Fruit fly (Drosophila melanogaster) whole organism, embryonic: ENCODE results near the gene CG10116.

Experiments
- Bgb ChIP-seq: fragments of 200-800 bp; sonication (Bioruptor generic); IDR thresholded peaks from 2 replicates; pipeline ENCODE4 v1.3.6; 2022; ENCODE audit warnings: missing biosample characterization, missing genetic modification characterization; ENCODE audit not compliant: partially characterized antibody
- CG10274 ChIP-seq: fragments of 200-800 bp; sonication (Bioruptor generic); optimal IDR thresholded peaks from 3 replicates; lab custom pipeline; 2017; ENCODE audit warnings: missing biosample characterization, mild to moderate bottlenecking, missing genetic modification characterization
- CG10366 ChIP-seq: fragments of 200-800 bp; sonication (Bioruptor generic); IDR thresholded peaks from 2 replicates; pipeline ENCODE4 v1.3.6; 2022; ENCODE audit warnings: missing biosample characterization, missing genetic modification characterization
- CG11560 ChIP-seq: fragments of 200-800 bp; sonication (Bioruptor generic); IDR thresholded peaks from 3 replicates; pipeline ENCODE4 v1.3.6; 2022; ENCODE audit warnings: missing biosample characterization, missing genetic modification characterization
- CG11696 ChIP-seq: fragments of 200-800 bp; sonication (Bioruptor generic); IDR thresholded peaks from 2 replicates; pipeline ENCODE4 v1.3.6; 2022; ENCODE audit warnings: missing biosample characterization, missing genetic modification characterization
- CG12155 ChIP-seq: fragments of 200-800 bp; sonication (Bioruptor generic); optimal IDR thresholded peaks from 3 replicates; lab custom pipeline; 2016; ENCODE audit warnings: missing biosample characterization, missing genetic modification characterization
- CG12391 ChIP-seq: fragments of 200-800 bp; sonication (Bioruptor generic); optimal IDR thresholded peaks from 3 replicates; lab custom pipeline; 2018; ENCODE audit warnings: missing biosample characterization, mild to moderate bottlenecking, missing genetic modification characterization, moderate library complexity
- CG13424 ChIP-seq: fragments of 200-800 bp; sonication (Bioruptor generic); optimal IDR thresholded peaks from 2 replicates; lab custom pipeline; 2019; ENCODE audit warnings: missing biosample characterization, mild to moderate bottlenecking, missing genetic modification characterization, moderate library complexity
- CG14014 ChIP-seq: fragments of 200-800 bp; sonication (Bioruptor generic); IDR thresholded peaks from 2 replicates; pipeline ENCODE4 v1.3.6; 2022; ENCODE audit warnings: missing biosample characterization, missing genetic modification characterization
- CG14965 ChIP-seq: fragments of 200-800 bp; sonication (Bioruptor generic); optimal IDR thresholded peaks from 2 replicates; lab custom pipeline; 2016; ENCODE audit warnings: missing biosample characterization, missing genetic modification characterization, borderline replicate concordance
- CG15696 ChIP-seq: fragments of 200-800 bp; sonication (Bioruptor generic); optimal IDR thresholded peaks from 2 replicates; lab custom pipeline; 2019; ENCODE audit warnings: missing biosample characterization, mild to moderate bottlenecking, missing genetic modification characterization, moderate library complexity
- CG16813 ChIP-seq: fragments of 200-800 bp; sonication (Bioruptor generic); IDR thresholded peaks from 3 replicates; pipeline ENCODE4 v1.3.6; 2022; ENCODE audit warnings: missing biosample characterization, missing genetic modification characterization; ENCODE audit not compliant: partially characterized antibody
- CG17361 ChIP-seq: fragments of 200-800 bp; sonication (Bioruptor generic); IDR thresholded peaks from 3 replicates; pipeline ENCODE4 v1.3.6; 2022; ENCODE audit warnings: missing biosample characterization, missing genetic modification characterization
- CG17385 ChIP-seq: fragments of 200-800 bp; sonication (Bioruptor generic); optimal IDR thresholded peaks from 3 replicates; lab custom pipeline; 2018; ENCODE audit warnings: missing biosample characterization, mild to moderate bottlenecking, missing genetic modification characterization
- CG18764 ChIP-seq: fragments of 200-800 bp; sonication (Bioruptor generic); optimal IDR thresholded peaks from 3 replicates; lab custom pipeline; 2016; ENCODE audit warnings: missing biosample characterization, missing genetic modification characterization
- CG2120 ChIP-seq: fragments of 200-800 bp; sonication (Bioruptor generic); optimal IDR thresholded peaks from 3 replicates; lab custom pipeline; 2016; ENCODE audit warnings: missing biosample characterization, missing genetic modification characterization
- CG31365 ChIP-seq: fragments of 200-800 bp; sonication (Bioruptor generic); optimal IDR thresholded peaks from 2 replicates; lab custom pipeline; 2018; ENCODE audit warnings: missing biosample characterization, mild to moderate bottlenecking, missing genetic modification characterization
- CG31388 ChIP-seq: fragments of 200-800 bp; sonication (Bioruptor generic); optimal IDR thresholded peaks from 2 replicates; lab custom pipeline; 2016; ENCODE audit warnings: missing biosample characterization, missing genetic modification characterization
- CG3163 ChIP-seq: fragments of 200-800 bp; sonication (Bioruptor generic); optimal IDR thresholded peaks from 3 replicates; lab custom pipeline; 2016; ENCODE audit warnings: missing biosample characterization, missing genetic modification characterization
- CG3281 ChIP-seq: fragments of 200-800 bp; sonication (Bioruptor generic); optimal IDR thresholded peaks from 3 replicates; lab custom pipeline; 2017; ENCODE audit warnings: missing biosample characterization, mild to moderate bottlenecking, missing genetic modification characterization
- CG33557 ChIP-seq: fragments of 200-800 bp; sonication (Bioruptor generic); optimal IDR thresholded peaks from 2 replicates; lab custom pipeline; 2019; ENCODE audit warnings: missing biosample characterization, mild to moderate bottlenecking, missing genetic modification characterization, moderate library complexity
- CG42726 ChIP-seq: fragments of 200-800 bp; sonication (Bioruptor generic); IDR thresholded peaks from 2 replicates; pipeline ENCODE4 v1.3.6; 2022; ENCODE audit warnings: missing biosample characterization, missing genetic modification characterization; ENCODE audit not compliant: partially characterized antibody
- CG4854 ChIP-seq: fragments of 200-800 bp; sonication (Bioruptor generic); optimal IDR thresholded peaks from 2 replicates; lab custom pipeline; 2016; ENCODE audit warnings: missing biosample characterization, missing genetic modification characterization, inconsistent platforms
- CG5953 ChIP-seq: fragments of 200-800 bp; sonication (Bioruptor generic); IDR thresholded peaks from 2 replicates; pipeline ENCODE4 v1.3.6; 2022; ENCODE audit warnings: missing biosample characterization, missing genetic modification characterization
- CG6765 ChIP-seq: fragments of 200-800 bp; sonication (Bioruptor generic); optimal IDR thresholded peaks from 3 replicates; lab custom pipeline; 2017; ENCODE audit warnings: missing biosample characterization, mild to moderate bottlenecking, missing genetic modification characterization
- CG8765 ChIP-seq: fragments of 200-800 bp; sonication (Bioruptor generic); IDR thresholded peaks from 2 replicates; pipeline ENCODE4 v1.3.6; 2022; ENCODE audit warnings: missing biosample characterization, missing genetic modification characterization
- Dbx ChIP-seq: fragments of 200-800 bp; sonication (Bioruptor generic); IDR thresholded peaks from 3 replicates; pipeline ENCODE4 v1.3.6; 2022; ENCODE audit warnings: missing biosample characterization, missing genetic modification characterization
- Deaf1 ChIP-seq: fragments of 200-800 bp; optimal IDR thresholded peaks from 3 replicates; lab custom pipeline; 2019; ENCODE audit warnings: missing biosample characterization, mild to moderate bottlenecking, missing genetic modification characterization, moderate library complexity
- Drgx ChIP-seq: fragments of 200-800 bp; sonication (Bioruptor generic); IDR thresholded peaks from 2 replicates; pipeline ENCODE4 v1.3.6; 2022; ENCODE audit warnings: missing biosample characterization, missing genetic modification characterization
- ERR ChIP-seq: fragments of 200-800 bp; sonication (Bioruptor generic); optimal IDR thresholded peaks from 2 replicates; lab custom pipeline; 2016; ENCODE audit warnings: missing biosample characterization, missing genetic modification characterization
- Hey ChIP-seq: fragments of 200-800 bp; sonication (Bioruptor generic); optimal IDR thresholded peaks from 3 replicates; lab custom pipeline; 2018; ENCODE audit warnings: missing biosample characterization, mild to moderate bottlenecking, missing genetic modification characterization
- Hmr ChIP-seq: fragments of 200-800 bp; sonication (Bioruptor generic); optimal IDR thresholded peaks from 3 replicates; lab custom pipeline; 2017; ENCODE audit warnings: mild to moderate bottlenecking, missing biosample characterization, missing genetic modification reagents, missing genetic modification characterization
- Lim3 ChIP-seq: fragments of 200-800 bp; sonication (Bioruptor generic); IDR thresholded peaks from 2 replicates; pipeline ENCODE4 v1.3.6; 2022; ENCODE audit warnings: missing biosample characterization, missing genetic modification characterization
- NFAT ChIP-seq: fragments of 200-800 bp; sonication (Bioruptor generic); IDR thresholded peaks from 2 replicates; pipeline ENCODE4 v1.3.6; 2022; ENCODE audit warnings: missing biosample characterization, missing genetic modification characterization
- NfI ChIP-seq: fragments of 200-800 bp; sonication (Bioruptor generic); optimal IDR thresholded peaks from 3 replicates; lab custom pipeline; 2018; ENCODE audit warnings: missing biosample characterization, mild to moderate bottlenecking, missing genetic modification characterization, moderate library complexity
- Spps ChIP-seq: fragments of 200-800 bp; sonication (Bioruptor generic); optimal IDR thresholded peaks from 2 replicates; lab custom pipeline; 2018; ENCODE audit warnings: missing biosample characterization, mild to moderate bottlenecking, missing genetic modification characterization
- abd-A ChIP-seq: fragments of 200-800 bp; sonication (Bioruptor generic); optimal IDR thresholded peaks from 3 replicates; lab custom pipeline; 2019; ENCODE audit warnings: missing biosample characterization, mild to moderate bottlenecking, missing genetic modification characterization, moderate library complexity
- caup ChIP-seq: fragments of 200-800 bp; sonication (Bioruptor generic); optimal IDR thresholded peaks from 3 replicates; lab custom pipeline; 2017; ENCODE audit warnings: missing biosample characterization, mild to moderate bottlenecking, missing genetic modification characterization, moderate library complexity; ENCODE audit not compliant: severe bottlenecking
- ftz-f1 ChIP-seq: fragments of 200-800 bp; sonication (Bioruptor generic); optimal IDR thresholded peaks from 2 replicates; lab custom pipeline; 2016; ENCODE audit warnings: missing biosample characterization, missing genetic modification characterization
- gcm ChIP-seq: fragments of 200-800 bp; sonication (Bioruptor generic); optimal IDR thresholded peaks from 2 replicates; lab custom pipeline; 2019; ENCODE audit warnings: missing biosample characterization, mild to moderate bottlenecking, missing genetic modification characterization, moderate library complexity
- gt ChIP-seq: fragments of 200-800 bp; sonication (Bioruptor generic); IDR thresholded peaks from 2 replicates; pipeline ENCODE4 v1.3.6; 2022; ENCODE audit warnings: missing biosample characterization, missing genetic modification characterization
- hb ChIP-seq: fragments of 200-800 bp; sonication (Bioruptor generic); IDR thresholded peaks from 3 replicates; pipeline ENCODE4 v1.3.6; 2022; ENCODE audit warnings: missing biosample characterization, missing genetic modification characterization; ENCODE audit not compliant: partially characterized antibody
- her ChIP-seq: fragments of 200-800 bp; sonication (Bioruptor generic); optimal IDR thresholded peaks from 2 replicates; lab custom pipeline; 2016; ENCODE audit warnings: missing biosample characterization, missing genetic modification characterization
- kni ChIP-seq: fragments of 200-800 bp; sonication (Bioruptor generic); optimal IDR thresholded peaks from 3 replicates; lab custom pipeline; 2017; ENCODE audit warnings: mild to moderate bottlenecking, missing biosample characterization, missing genetic modification reagents, missing genetic modification characterization
- mld ChIP-seq: fragments of 200-800 bp; sonication (Bioruptor generic); IDR thresholded peaks from 3 replicates; pipeline ENCODE4 v1.3.6; 2022; ENCODE audit warnings: missing biosample characterization, missing genetic modification characterization; ENCODE audit not compliant: partially characterized antibody
- nau ChIP-seq: fragments of 200-800 bp; sonication (Bioruptor generic); optimal IDR thresholded peaks from 3 replicates; lab custom pipeline; 2017; ENCODE audit warnings: missing biosample characterization, mild to moderate bottlenecking, missing genetic modification characterization, missing genetic modification reagents
- otp ChIP-seq: fragments of 200-800 bp; sonication (Bioruptor generic); IDR thresholded peaks from 3 replicates; pipeline ENCODE4, ENCODE4 v1.3.6; 2022; ENCODE audit warnings: missing biosample characterization, missing genetic modification characterization
- ranshi ChIP-seq: fragments of 200-800 bp; sonication (Bioruptor generic); IDR thresholded peaks from 2 replicates; pipeline ENCODE4 v1.3.6; 2022; ENCODE audit warnings: missing biosample characterization, missing genetic modification characterization
- stwl ChIP-seq: fragments of 200-800 bp; sonication (Bioruptor generic); optimal IDR thresholded peaks from 3 replicates; lab custom pipeline; 2018; ENCODE audit warnings: missing biosample characterization, mild to moderate bottlenecking, missing genetic modification characterization, moderate library complexity
- tio ChIP-seq: fragments of 200-800 bp; sonication (Bioruptor generic); optimal IDR thresholded peaks from 2 replicates; lab custom pipeline; 2017; ENCODE audit warnings: missing biosample characterization, missing genetic modification characterization, inconsistent platforms
- trh ChIP-seq: fragments of 200-800 bp; sonication (Bioruptor generic); optimal IDR thresholded peaks from 2 replicates; lab custom pipeline; 2016; ENCODE audit warnings: missing biosample characterization, missing genetic modification characterization

CG10116 gene

dm6 chr3L:13432791-13433190 is 24.2 kb downstream of the CG10116 start (continued):
- TF ChIP-seq ftz-f1 (GFP tag; lab: Kevin White, UChicago) = peak; percentile 36
- peak; percentile 75 for TF ChIP-seq Bgb (GFP tag; lab: Robert Waterston, UW)
- no peak for TF ChIP-seq NFAT
- no peak for TF ChIP-seq CG12155 (GFP tag; lab: Kevin White, UChicago)
- TF ChIP-seq Hmr (GFP tag; lab: Kevin White, UChicago) = no peak
- TF ChIP-seq gt (GFP tag; lab: Robert Waterston, UW) = no peak
- no peak for TF ChIP-seq CG14014 (GFP tag; lab: Robert Waterston, UW)
- no peak for TF ChIP-seq CG11560 (tag; lab: Robert Waterston, UW)
- no peak for TF ChIP-seq CG4854 (GFP tag; lab: Kevin White, UChicago)
- TF ChIP-seq otp (GFP tag; lab: Robert Waterston, UW) = no peak
- TF ChIP-seq tio (GFP tag; lab: Kevin White, UChicago) = no peak
- no peak for TF ChIP-seq her (GFP tag; lab: Kevin White, UChicago)
- TF ChIP-seq CG33557 = no peak
- TF ChIP-seq CG14965 (GFP tag; lab: Kevin White, UChicago) = no peak
- no peak for TF ChIP-seq CG31388 (GFP tag; lab: Kevin White, UChicago)
- peak; percentile 66 for TF ChIP-seq CG42726 (GFP tag; lab: Robert Waterston, UW)
- no peak for TF ChIP-seq nau (GFP tag; lab: Kevin White, UChicago)
- TF ChIP-seq CG10366 = no peak
- no peak for TF ChIP-seq CG31365 (tag; lab: Kevin White, UChicago)
- no peak for TF ChIP-seq CG8765 (GFP tag; lab: Robert Waterston, UW)
- TF ChIP-seq CG11696 (GFP tag; lab: Robert Waterston, UW) = no peak
- TF ChIP-seq ERR = no peak
- no peak for TF ChIP-seq hb
- TF ChIP-seq CG17361 = no peak
- peak; percentile 73 for TF ChIP-seq CG16813 (GFP tag; lab: Robert Waterston, UW)
- TF ChIP-seq CG15696 = no peak
- peak; percentile 79 for TF ChIP-seq abd-A (tag; lab: Kevin White, UChicago)
- no peak for TF ChIP-seq ranshi
- no peak for TF ChIP-seq trh (GFP tag; lab: Kevin White, UChicago)
- TF ChIP-seq CG2120 = no peak
- TF ChIP-seq NfI (GFP tag; lab: Kevin White, UChicago) = no peak
- TF ChIP-seq Lim3 (GFP tag; lab: Robert Waterston, UW) = no peak
- no peak for TF ChIP-seq Drgx
- no peak for TF ChIP-seq CG13424 (tag; lab: Kevin White, UChicago)
- no peak for TF ChIP-seq CG6765 (GFP tag; lab: Kevin White, UChicago)
- no peak for TF ChIP-seq CG12391
- no peak for TF ChIP-seq Dbx
- TF ChIP-seq CG3281 (GFP tag; lab: Kevin White, UChicago) = no peak
- no peak for TF ChIP-seq CG5953 (GFP tag; lab: Robert Waterston, UW)
- no peak for TF ChIP-seq CG10274 (GFP tag; lab: Kevin White, UChicago)
- TF ChIP-seq caup (GFP tag; lab: Kevin White, UChicago) = no peak
- peak; percentile 8 for TF ChIP-seq gcm (GFP tag; lab: Kevin White, UChicago)
- no peak for TF ChIP-seq CG18764 (GFP tag; lab: Kevin White, UChicago)
- no peak for TF ChIP-seq Hey (tag; lab: Kevin White, UChicago)
- TF ChIP-seq kni (GFP tag; lab: Kevin White, UChicago) = no peak
- TF ChIP-seq mld (GFP tag; lab: Robert Waterston, UW) = peak; percentile 68; the same call in 2 of the 3 replicates
- TF ChIP-seq Spps (tag; lab: Kevin White, UChicago) = no peak
- TF ChIP-seq stwl (tag; lab: Kevin White, UChicago) = no peak
- no peak for TF ChIP-seq CG3163 (GFP tag; lab: Kevin White, UChicago)
- no peak for TF ChIP-seq CG17385 (GFP tag; lab: Kevin White, UChicago)
- no peak for TF ChIP-seq Deaf1 (tag; lab: Kevin White, UChicago)
